Fruit fly (Drosophila melanogaster): Measurements from ENCODE around the gene ems.

DNA sequence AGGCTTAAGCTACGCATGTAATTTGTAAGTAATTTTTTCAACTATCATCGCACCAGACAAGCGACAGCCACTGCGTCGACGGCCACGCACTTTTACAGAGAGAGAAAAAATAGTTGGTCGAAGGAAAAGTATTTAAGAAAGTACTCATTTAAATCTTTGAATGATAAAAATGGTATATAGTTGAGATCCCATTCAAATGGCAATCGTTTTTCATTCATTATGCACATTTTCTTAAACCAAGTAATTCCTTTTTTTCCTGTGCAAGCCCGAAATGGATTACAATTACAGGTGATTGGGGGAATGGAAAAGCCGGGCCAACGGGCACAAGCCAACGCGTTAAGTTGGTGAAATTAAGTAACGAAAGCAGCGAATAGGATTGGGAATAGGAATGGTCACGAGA is 50.6 kb downstream of the ems start:
- TF ChIP-seq Myc (optimal IDR thresholded peaks at IDR 0.05) (no peak), ttk (optimal IDR thresholded peaks at IDR 0.05) (no peak), h (optimal IDR thresholded peaks at IDR 0.05) (no peak), insv (optimal IDR thresholded peaks at IDR 0.05) (no peak), psq (optimal IDR thresholded peaks at IDR 0.05) (no peak), Sin3A (optimal IDR thresholded peaks at IDR 0.05) (no peak)

All from Kc167 (cell line).